Worm (Caenorhabditis elegans) whole organism, young adult: ENCODE measurements around the gene C46C2.2.

Source experiments
- C17E4.6 ChIP-seq: fragments of 200-800 bp; sonication (Bioruptor generic); IDR thresholded peaks from 2 replicates; pipeline ENCODE4 v1.3.6; 2022; ENCODE audit warnings: missing genetic modification reagents, missing genetic modification characterization, missing compliant biosample characterization
- F22D6.2 ChIP-seq: sonication (generic microtip); optimal IDR thresholded peaks from 2 replicates; lab custom pipeline; 2016; ENCODE audit warnings: mild to moderate bottlenecking, missing genetic modification characterization, missing compliant biosample characterization
- K11D2.4 ChIP-seq: fragments of 200-800 bp; sonication (Bioruptor generic); IDR thresholded peaks from 2 replicates; pipeline ENCODE4 v1.3.6; 2022; ENCODE audit warnings: missing genetic modification reagents, missing genetic modification characterization, missing compliant biosample characterization
- Y53F4B.3 ChIP-seq: fragments of 200-800 bp; sonication (Bioruptor generic); IDR thresholded peaks from 2 replicates; pipeline ENCODE4 v1.3.6; 2022; ENCODE audit warnings: missing genetic modification reagents, missing genetic modification characterization, missing compliant biosample characterization
- Y79H2A.3 ChIP-seq: fragments of 200-800 bp; sonication (Bioruptor generic); conservative IDR thresholded peaks from 2 replicates; pipeline ENCODE4 v1.3.6; 2022; ENCODE audit warnings: missing genetic modification reagents, missing genetic modification characterization, missing compliant biosample characterization
- Y95B8A.8 ChIP-seq: fragments of 200-800 bp; sonication (Bioruptor generic); IDR thresholded peaks from 2 replicates; pipeline ENCODE4 v1.3.6; 2022; ENCODE audit warnings: missing genetic modification reagents, missing genetic modification characterization, missing compliant biosample characterization
- ama-1 ChIP-seq, 3 experiments: fragments of 150-350 bp in 1 of 3; sonication (generic microtip) in 2 of 3; optimal IDR thresholded peaks; 2 replicates each; lab custom pipeline; 2014 to 2018; ENCODE audit warnings: missing biosample characterization in 2 of 3, missing genetic modification characterization in 2 of 3, missing genetic modification reagents in 2 of 3
- aptf-3 ChIP-seq: fragments of 200-800 bp; sonication (Bioruptor generic); IDR thresholded peaks from 2 replicates; pipeline ENCODE4 v1.3.6; 2022; ENCODE audit warnings: missing genetic modification characterization, missing compliant biosample characterization
- attf-5 ChIP-seq: fragments of 200-800 bp; sonication (Bioruptor generic); optimal IDR thresholded peaks from 2 replicates; lab custom pipeline; 2018; ENCODE audit warnings: mild to moderate bottlenecking, missing genetic modification characterization, missing compliant biosample characterization
- ceh-40 ChIP-seq: fragments of 200-800 bp; sonication (Bioruptor generic); IDR thresholded peaks from 2 replicates; pipeline ENCODE4 v1.3.6; 2022; ENCODE audit warnings: missing genetic modification characterization, missing compliant biosample characterization
- dox-1 ChIP-seq: fragments of 200-800 bp; sonication (Bioruptor generic); IDR thresholded peaks from 2 replicates; pipeline ENCODE4 v1.3.6; 2022; ENCODE audit warnings: missing genetic modification reagents, missing genetic modification characterization, missing compliant biosample characterization
- egl-18 ChIP-seq: fragments of 200-800 bp; sonication (Bioruptor generic); IDR thresholded peaks from 2 replicates; pipeline ENCODE4 v1.3.6; 2022; ENCODE audit warnings: missing genetic modification reagents, missing genetic modification characterization, missing compliant biosample characterization
- egrh-3 ChIP-seq: fragments of 200-800 bp; sonication (Bioruptor generic); IDR thresholded peaks from 2 replicates; pipeline ENCODE4 v1.3.6; 2022; ENCODE audit warnings: missing genetic modification reagents, missing genetic modification characterization, missing compliant biosample characterization
- ekl-4 ChIP-seq: fragments of 200-800 bp; sonication (Bioruptor generic); IDR thresholded peaks from 2 replicates; pipeline ENCODE4 v1.3.6; 2022; ENCODE audit warnings: missing genetic modification reagents, missing genetic modification characterization, missing compliant biosample characterization
- ets-4 ChIP-seq: fragments of 200-800 bp; sonication (Bioruptor generic); optimal IDR thresholded peaks from 2 replicates; lab custom pipeline; 2018; ENCODE audit warnings: mild to moderate bottlenecking, missing genetic modification characterization, missing compliant biosample characterization
- hmg-1.2 ChIP-seq: fragments of 200-800 bp; sonication (Bioruptor generic); IDR thresholded peaks from 2 replicates; pipeline ENCODE4 v1.3.6; 2022; ENCODE audit warnings: missing genetic modification reagents, missing genetic modification characterization, missing compliant biosample characterization
- let-607 ChIP-seq, 2 experiments: fragments of 200-800 bp in 1 of 2; sonication (Bioruptor generic) in 1 of 2; sonication (generic microtip) in 1 of 2; optimal IDR thresholded peaks; 2 replicates each; lab custom pipeline; 2016 to 2018; ENCODE audit warnings: mild to moderate bottlenecking in 2 of 2, missing compliant biosample characterization in 2 of 2, missing genetic modification characterization in 2 of 2, moderate library complexity in 2 of 2, missing genotype in 1 of 2
- lin-26 ChIP-seq: fragments of 200-800 bp; sonication (Bioruptor generic); IDR thresholded peaks from 2 replicates; pipeline ENCODE4 v1.3.6; 2022; ENCODE audit warnings: missing genetic modification reagents, missing genetic modification characterization, missing compliant biosample characterization
- madf-3 ChIP-seq: fragments of 200-800 bp; sonication (Bioruptor generic); IDR thresholded peaks from 2 replicates; pipeline ENCODE4 v1.3.6; 2022; ENCODE audit warnings: missing genetic modification reagents, missing genetic modification characterization, missing compliant biosample characterization
- madf-6 ChIP-seq: fragments of 200-800 bp; sonication (Bioruptor generic); IDR thresholded peaks from 2 replicates; pipeline ENCODE4 v1.3.6; 2022; ENCODE audit warnings: missing genetic modification reagents, missing genetic modification characterization, missing compliant biosample characterization
- nfya-2 ChIP-seq: fragments of 200-800 bp; sonication (Bioruptor generic); IDR thresholded peaks from 2 replicates; pipeline ENCODE4 v1.3.6; 2022; ENCODE audit warnings: missing genetic modification reagents, missing genetic modification characterization, missing compliant biosample characterization
- nhr-179 ChIP-seq: sonication (generic microtip); optimal IDR thresholded peaks from 2 replicates; lab custom pipeline; 2016; ENCODE audit warnings: mild to moderate bottlenecking, missing genetic modification characterization, missing compliant biosample characterization
- rcor-1 ChIP-seq: fragments of 200-800 bp; sonication (Bioruptor generic); IDR thresholded peaks from 2 replicates; pipeline ENCODE4 v1.3.6; 2022; ENCODE audit warnings: missing genetic modification reagents, missing genetic modification characterization, missing compliant biosample characterization
- rec-8 ChIP-seq, 2 experiments: sonication (generic microtip); optimal IDR thresholded peaks; 2 replicates each; lab custom pipeline; 2016; ENCODE audit warnings: mild to moderate bottlenecking in 2 of 2, missing genetic modification characterization in 2 of 2, missing genetic modification reagents in 2 of 2, missing genotype in 2 of 2, missing biosample characterization in 1 of 2, missing compliant biosample characterization in 1 of 2, moderate library complexity in 1 of 2
- snpc-1.3 ChIP-seq: sonication (generic microtip); optimal IDR thresholded peaks from 2 replicates; lab custom pipeline; 2017; ENCODE audit warnings: missing genetic modification characterization, mild to moderate bottlenecking, missing compliant biosample characterization, antibody characterized with exemption, moderate library complexity, missing genotype, missing genetic modification reagents; ENCODE audit not compliant: insufficient read depth
- snpc-4 ChIP-seq, 5 experiments: fragments of 150-350 bp in 1 of 5; sonication (generic microtip) in 4 of 5; optimal IDR thresholded peaks; 2 replicates each; lab custom pipeline; 2014 to 2018; ENCODE audit warnings: missing genetic modification characterization in 5 of 5, missing biosample characterization in 3 of 5, antibody characterized with exemption in 2 of 5, mild to moderate bottlenecking in 2 of 5, missing compliant biosample characterization in 2 of 5, missing genotype in 2 of 5, moderate library complexity in 2 of 5, missing genetic modification reagents in 1 of 5
- tbp1 ChIP-seq: fragments of 200-800 bp; sonication (Bioruptor generic); optimal IDR thresholded peaks from 2 replicates; lab custom pipeline; 2018; ENCODE audit warnings: mild to moderate bottlenecking, missing genetic modification characterization, missing compliant biosample characterization
- unc-62 ChIP-seq: fragments of 150-350 bp; optimal IDR thresholded peaks from 2 replicates; lab custom pipeline; 2014; ENCODE audit warnings: missing biosample characterization, missing genetic modification reagents, missing genetic modification characterization
- ztf-18 ChIP-seq: sonication (generic microtip); optimal IDR thresholded peaks from 2 replicates; lab custom pipeline; 2016; ENCODE audit warnings: missing genotype, mild to moderate bottlenecking, missing genetic modification characterization, missing compliant biosample characterization

Gene C46C2.2

ce11 chrIV:9267581-9267980 is 50.1 kb downstream of the C46C2.2 start:
- TF ChIP-seq egrh-3 (GFP tag; lab: Robert Waterston, UW) (peak; percentile 19; the same call in 1 of the 2 replicates), K11D2.4 (GFP tag; lab: Robert Waterston, UW) (no peak), snpc-4 (GFP tag; optimal IDR thresholded peaks at IDR 0.05; lab: Kevin White, UChicago) (no peak), snpc-4 (tag; optimal IDR thresholded peaks at IDR 0.05; lab: Kevin White, UChicago) (no peak), snpc-1.3 (tag; lab: Kevin White, UChicago) (no peak), rcor-1 (GFP tag; lab: Robert Waterston, UW) (no peak), rec-8 (tag; optimal IDR thresholded peaks at IDR 0.05; lab: Kevin White, UChicago) (no peak), ztf-18 (no peak)
- TF ChIP-seq, all 124 proteins: peak for 1

- TF ChIP-seq hmg-1.2 (GFP tag; lab: Robert Waterston, UW) = peak; percentile 35; the same call in 1 of the 2 replicates
- TF ChIP-seq unc-62 = no peak
- no peak for TF ChIP-seq Y79H2A.3
- TF ChIP-seq egrh-3 (GFP tag; lab: Robert Waterston, UW) = peak; percentile 65; the same call in 1 of the 2 replicates
- no peak for TF ChIP-seq ama-1 (optimal IDR thresholded peaks at IDR 0.05; lab: Kevin White, UChicago)
- TF ChIP-seq ama-1 (GFP tag; optimal IDR thresholded peaks at IDR 0.05; lab: Kevin White, UChicago) = no peak
- 0 out of 2 replicates have a peak, but pooled peaks have one; percentile 25 for TF ChIP-seq C17E4.6
- TF ChIP-seq, all 124 proteins: peak for 3
These were observed 51.4 kb downstream of the C46C2.2 start for ce11 chrIV:9268916-9269315.

- TF ChIP-seq aptf-3 (GFP tag; lab: Robert Waterston, UW) (no peak), nhr-179 (tag; lab: Kevin White, UChicago) (no peak), Y53F4B.3 (GFP tag; lab: Robert Waterston, UW) (no peak), attf-5 (GFP tag; lab: Kevin White, UChicago) (no peak), lin-26 (GFP tag; lab: Robert Waterston, UW) (no peak), hmg-1.2 (GFP tag; lab: Robert Waterston, UW) (no peak), Y79H2A.3 (no peak), egl-18 (GFP tag; lab: Robert Waterston, UW) (no peak), tbp1 (no peak), let-607 (tag; optimal IDR thresholded peaks at IDR 0.05; lab: Kevin White, UChicago) (no peak), ceh-40 (no peak), Y95B8A.8 (no peak), nfya-2 (GFP tag; lab: Robert Waterston, UW) (no peak), F22D6.2 (tag; lab: Kevin White, UChicago) (no peak), dox-1 (GFP tag; lab: Robert Waterston, UW) (no peak), ekl-4 (GFP tag; lab: Robert Waterston, UW) (no peak), madf-6 (no peak), madf-3 (GFP tag; lab: Robert Waterston, UW) (no peak), ets-4 (no peak)
These were observed 52.3 kb downstream of the C46C2.2 start, which contains the start of gene flh-3 for ce11 chrIV:9269796-9270195. Gene flh-3, plus strand, starts transcription at chrIV:9270096.
